Fruit fly (Drosophila melanogaster) whole organism, embryonic: ENCODE data around the gene CG13676.

ENCODE experiments used
- Adf1 ChIP-seq: fragments of 200-800 bp; sonication (Bioruptor generic); IDR thresholded peaks from 2 replicates; pipeline ENCODE4 v1.3.6; 2022; ENCODE audit warnings: missing biosample characterization, missing genetic modification characterization
- CG11085 ChIP-seq: fragments of 200-800 bp; sonication (Bioruptor generic); IDR thresholded peaks from 2 replicates; pipeline ENCODE4 v1.3.6; 2022; ENCODE audit warnings: missing biosample characterization, missing genetic modification characterization
- CG12659 ChIP-seq: fragments of 200-800 bp; sonication (Bioruptor generic); optimal IDR thresholded peaks from 3 replicates; lab custom pipeline; 2017; ENCODE audit warnings: mild to moderate bottlenecking, missing biosample characterization, missing genetic modification reagents, missing genetic modification characterization
- CG13287 ChIP-seq: fragments of 200-800 bp; sonication (Bioruptor generic); IDR thresholded peaks from 2 replicates; pipeline ENCODE4 v1.3.6; 2022; ENCODE audit warnings: missing biosample characterization, missing genetic modification characterization; ENCODE audit not compliant: partially characterized antibody
- CG1603 ChIP-seq: fragments of 200-800 bp; sonication (Bioruptor generic); optimal IDR thresholded peaks from 2 replicates; lab custom pipeline; 2019; ENCODE audit warnings: missing biosample characterization, mild to moderate bottlenecking, missing genetic modification characterization, moderate library complexity
- CG16779 ChIP-seq: fragments of 200-800 bp; sonication (Bioruptor generic); IDR thresholded peaks from 2 replicates; pipeline ENCODE4 v1.3.6; 2022; ENCODE audit warnings: missing biosample characterization, missing genetic modification characterization
- CG17359 ChIP-seq: fragments of 200-800 bp; sonication (Bioruptor generic); optimal IDR thresholded peaks from 3 replicates; lab custom pipeline; 2018; ENCODE audit warnings: missing biosample characterization, mild to moderate bottlenecking, missing genetic modification characterization, moderate library complexity
- CG31441 ChIP-seq: fragments of 200-800 bp; sonication (Bioruptor generic); IDR thresholded peaks from 2 replicates; pipeline ENCODE4 v1.3.6; 2022; ENCODE audit warnings: missing biosample characterization, missing genetic modification characterization
- CG34376 ChIP-seq: fragments of 200-800 bp; sonication (Bioruptor generic); optimal IDR thresholded peaks from 2 replicates; lab custom pipeline; 2018; ENCODE audit warnings: missing biosample characterization, mild to moderate bottlenecking, missing genetic modification characterization
- CG3838 ChIP-seq: fragments of 200-800 bp; sonication (Bioruptor generic); optimal IDR thresholded peaks from 3 replicates; lab custom pipeline; 2016; ENCODE audit warnings: missing biosample characterization, missing genetic modification characterization
- CG4360 ChIP-seq: fragments of 200-800 bp; sonication (Bioruptor generic); IDR thresholded peaks from 2 replicates; pipeline ENCODE4 v1.3.6; 2022; ENCODE audit warnings: missing biosample characterization, missing genetic modification characterization
- CG6791 ChIP-seq: fragments of 200-800 bp; sonication (Bioruptor generic); IDR thresholded peaks from 3 replicates; pipeline ENCODE4 v1.3.6; 2022; ENCODE audit warnings: missing biosample characterization, missing genetic modification characterization; ENCODE audit not compliant: partially characterized antibody
- CG7963 ChIP-seq: fragments of 200-800 bp; sonication (Bioruptor generic); IDR thresholded peaks from 3 replicates; pipeline ENCODE4 v1.3.6; 2022; ENCODE audit warnings: missing biosample characterization, missing genetic modification characterization; ENCODE audit not compliant: partially characterized antibody
- CG8944 ChIP-seq: fragments of 200-800 bp; sonication (Bioruptor generic); optimal IDR thresholded peaks from 3 replicates; lab custom pipeline; 2016; ENCODE audit warnings: missing biosample characterization, missing genetic modification characterization
- CG9727 ChIP-seq: fragments of 200-800 bp; sonication (Bioruptor generic); optimal IDR thresholded peaks from 3 replicates; lab custom pipeline; 2017; ENCODE audit warnings: missing biosample characterization, mild to moderate bottlenecking, missing genetic modification characterization
- Dbx ChIP-seq: fragments of 200-800 bp; sonication (Bioruptor generic); IDR thresholded peaks from 3 replicates; pipeline ENCODE4 v1.3.6; 2022; ENCODE audit warnings: missing biosample characterization, missing genetic modification characterization
- Dll ChIP-seq: fragments of 200-800 bp; sonication (Bioruptor generic); IDR thresholded peaks from 4 replicates; pipeline ENCODE4 v1.3.6; 2022; ENCODE audit warnings: missing biosample characterization, missing genetic modification characterization; ENCODE audit not compliant: partially characterized antibody
- Doc3 ChIP-seq: fragments of 200-800 bp; sonication (Bioruptor generic); IDR thresholded peaks from 3 replicates; pipeline ENCODE4 v1.3.6; 2022; ENCODE audit warnings: missing biosample characterization, missing genetic modification characterization; ENCODE audit not compliant: partially characterized antibody
- E2f1 ChIP-seq: fragments of 200-800 bp; sonication (Bioruptor generic); IDR thresholded peaks from 2 replicates; pipeline ENCODE4 v1.3.6; 2022; ENCODE audit warnings: missing biosample characterization, missing genetic modification characterization
- E2f2 ChIP-seq: fragments of 200-800 bp; sonication (Bioruptor generic); IDR thresholded peaks from 2 replicates; pipeline ENCODE4 v1.3.6; 2022; ENCODE audit warnings: missing biosample characterization, missing genetic modification characterization
- Ets97D ChIP-seq: fragments of 200-800 bp; sonication (Bioruptor generic); optimal IDR thresholded peaks from 3 replicates; lab custom pipeline; 2016; ENCODE audit warnings: missing biosample characterization, missing genetic modification characterization
- GATAe ChIP-seq: fragments of 200-800 bp; sonication (Bioruptor generic); conservative IDR thresholded peaks from 2 replicates; pipeline ENCODE4 v1.3.6; 2022; ENCODE audit warnings: missing biosample characterization, missing genetic modification characterization
- Jarid2 ChIP-seq: fragments of 200-800 bp; sonication (Bioruptor generic); optimal IDR thresholded peaks from 3 replicates; lab custom pipeline; 2017; ENCODE audit warnings: mild to moderate bottlenecking, missing biosample characterization, missing genetic modification reagents, missing genetic modification characterization
- MBD-R2 ChIP-seq: fragments of 200-800 bp; sonication (Bioruptor generic); IDR thresholded peaks from 2 replicates; pipeline ENCODE4 v1.3.6; 2022; ENCODE audit warnings: missing biosample characterization, missing genetic modification characterization
- Med ChIP-seq: fragments of 200-800 bp; sonication (Bioruptor generic); peaks from one replicate; lab custom pipeline; 2016; ENCODE audit warnings: missing biosample characterization, missing genetic modification characterization, mild to moderate bottlenecking, inconsistent platforms, moderate library complexity
- Pdp1 ChIP-seq, 2 experiments: fragments of 200-800 bp; sonication (Bioruptor generic); optimal IDR thresholded peaks; 3 replicates each; lab custom pipeline; 2016; ENCODE audit warnings: missing biosample characterization in 2 of 2, missing genetic modification characterization in 2 of 2, mild to moderate bottlenecking in 1 of 2, moderate library complexity in 1 of 2
- Scr ChIP-seq: fragments of 200-800 bp; sonication (Bioruptor generic); IDR thresholded peaks from 2 replicates; pipeline ENCODE4 v1.3.6; 2022; ENCODE audit warnings: missing biosample characterization, missing genetic modification characterization; ENCODE audit not compliant: partially characterized antibody
- Sry-δ ChIP-seq: fragments of 200-800 bp; sonication (Bioruptor generic); optimal IDR thresholded peaks from 2 replicates; lab custom pipeline; 2016; ENCODE audit warnings: missing biosample characterization, missing genetic modification characterization
- bigmax ChIP-seq: fragments of 200-800 bp; sonication (Bioruptor generic); optimal IDR thresholded peaks from 2 replicates; lab custom pipeline; 2018; ENCODE audit warnings: missing biosample characterization, mild to moderate bottlenecking, missing genetic modification characterization
- croc ChIP-seq: fragments of 200-800 bp; sonication (Bioruptor generic); conservative IDR thresholded peaks from 3 replicates; pipeline ENCODE4 v1.3.6; 2022; ENCODE audit warnings: missing biosample characterization, missing genetic modification characterization
- crp ChIP-seq, 2 experiments: fragments of 200-800 bp; sonication (Bioruptor generic); optimal IDR thresholded peaks; 2 replicates in 1 of 2; 3 replicates in 1 of 2; lab custom pipeline; 2017; ENCODE audit warnings: missing biosample characterization in 2 of 2, missing genetic modification characterization in 2 of 2, mild to moderate bottlenecking in 1 of 2, moderate library complexity in 1 of 2
- emc ChIP-seq: fragments of 200-800 bp; sonication (Bioruptor generic); optimal IDR thresholded peaks from 2 replicates; lab custom pipeline; 2016; ENCODE audit warnings: missing biosample characterization, missing genetic modification characterization
- gro ChIP-seq: fragments of 200-800 bp; sonication (Bioruptor generic); optimal IDR thresholded peaks from 2 replicates; lab custom pipeline; 2016; ENCODE audit warnings: missing biosample characterization, missing genetic modification characterization
- ham ChIP-seq: fragments of 200-800 bp; sonication (Bioruptor generic); IDR thresholded peaks from 2 replicates; pipeline ENCODE4 v1.3.6; 2022; ENCODE audit warnings: missing biosample characterization, missing genetic modification characterization
- hbn ChIP-seq: fragments of 200-800 bp; sonication (Bioruptor generic); IDR thresholded peaks from 2 replicates; pipeline ENCODE4 v1.3.6; 2022; ENCODE audit warnings: missing biosample characterization, missing genetic modification characterization; ENCODE audit not compliant: partially characterized antibody
- knrl ChIP-seq: fragments of 200-800 bp; sonication (Bioruptor generic); IDR thresholded peaks from 3 replicates; pipeline ENCODE4 v1.3.6; 2022; ENCODE audit warnings: missing biosample characterization, missing genetic modification characterization; ENCODE audit not compliant: partially characterized antibody
- nom ChIP-seq: fragments of 200-800 bp; sonication (Bioruptor generic); optimal IDR thresholded peaks from 2 replicates; lab custom pipeline; 2017; ENCODE audit warnings: missing biosample characterization, missing genetic modification characterization, mild to moderate bottlenecking, moderate library complexity, missing genetic modification reagents
- pzg ChIP-seq: fragments of 200-800 bp; sonication (Bioruptor generic); optimal IDR thresholded peaks from 3 replicates; lab custom pipeline; 2018; ENCODE audit warnings: missing biosample characterization, mild to moderate bottlenecking, missing genetic modification characterization, moderate library complexity
- sna ChIP-seq: fragments of 200-800 bp; sonication (Bioruptor generic); IDR thresholded peaks from 2 replicates; pipeline ENCODE4 v1.3.6; 2022; ENCODE audit warnings: missing biosample characterization, missing genetic modification characterization; ENCODE audit not compliant: partially characterized antibody
- sr ChIP-seq: fragments of 200-800 bp; sonication (Bioruptor generic); IDR thresholded peaks from 3 replicates; pipeline ENCODE4 v1.3.6; 2022; ENCODE audit warnings: missing biosample characterization, missing genetic modification characterization
- sug ChIP-seq: fragments of 200-800 bp; optimal IDR thresholded peaks from 2 replicates; lab custom pipeline; 2019; ENCODE audit warnings: missing biosample characterization, mild to moderate bottlenecking, missing genetic modification characterization, moderate library complexity
- unc-4 ChIP-seq: fragments of 200-800 bp; sonication (Bioruptor generic); IDR thresholded peaks from 2 replicates; pipeline ENCODE4 v1.3.6; 2022; ENCODE audit warnings: missing biosample characterization, missing genetic modification characterization; ENCODE audit not compliant: partially characterized antibody
- vvl ChIP-seq: fragments of 200-800 bp; sonication (Bioruptor generic); IDR thresholded peaks from 2 replicates; pipeline ENCODE4 v1.3.6; 2022; ENCODE audit warnings: missing biosample characterization, missing genetic modification characterization
- zfh2 ChIP-seq: fragments of 200-800 bp; sonication (Bioruptor generic); optimal IDR thresholded peaks from 2 replicates; lab custom pipeline; 2016; ENCODE audit warnings: missing biosample characterization, missing genetic modification characterization

The CG13676 gene

DNA sequence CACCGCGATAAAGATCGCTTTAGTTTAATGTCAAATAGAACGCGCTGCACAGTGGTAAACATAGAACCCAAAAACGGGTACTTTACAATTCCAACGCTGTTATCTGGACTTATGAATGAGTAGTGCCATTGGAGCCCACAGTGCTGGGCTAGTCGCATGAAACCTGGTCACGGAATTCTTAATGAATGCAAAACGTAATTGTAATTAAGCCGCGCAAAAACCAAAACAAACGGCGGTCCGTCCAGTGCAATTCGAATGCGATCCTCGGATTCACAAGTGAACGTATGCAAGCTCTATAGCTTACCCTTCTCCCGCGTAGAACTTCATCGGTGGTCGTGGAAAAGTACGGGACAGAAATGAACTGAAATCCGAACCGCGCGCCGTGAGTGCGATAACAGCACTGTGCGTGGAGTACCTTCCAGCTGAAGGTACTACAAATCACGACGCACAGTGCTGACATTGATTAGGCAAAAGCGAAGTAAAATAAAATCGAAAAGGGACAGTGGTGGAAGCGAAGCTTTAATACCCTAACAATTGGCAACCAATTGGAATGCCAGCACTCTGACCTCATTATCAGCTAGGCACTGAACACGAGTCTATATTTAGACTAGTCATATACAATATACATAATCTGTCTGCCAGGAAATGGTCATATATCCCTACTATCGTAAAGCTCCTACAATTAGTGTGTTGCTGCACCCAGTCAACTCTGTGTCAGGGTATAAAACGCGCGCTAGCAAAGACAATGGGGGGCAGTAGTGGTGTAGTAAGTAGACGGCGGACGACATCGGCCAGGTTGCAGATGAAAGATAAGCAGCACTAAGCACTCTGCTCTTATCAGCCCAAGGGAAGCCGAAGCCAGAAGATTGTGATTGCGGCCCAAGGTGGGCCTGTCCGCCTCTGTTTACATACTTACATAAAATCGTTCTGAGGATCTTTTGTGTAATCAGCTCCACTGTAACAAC is 33.9 kb upstream of the CG13676 start (continued):
- TF ChIP-seq CG9727 (GFP tag; lab: Kevin White, UChicago) = peak; percentile 27
- TF ChIP-seq CG6791 (GFP tag; lab: Robert Waterston, UW) = no peak
- TF ChIP-seq Jarid2 (GFP tag; lab: Kevin White, UChicago) = peak; percentile 30
- TF ChIP-seq CG11085 (GFP tag; lab: Robert Waterston, UW) = no peak
- no peak for TF ChIP-seq Adf1 (GFP tag; lab: Robert Waterston, UW)
- TF ChIP-seq CG13287 (GFP tag; lab: Robert Waterston, UW) = no peak
- TF ChIP-seq gro (GFP tag; lab: Kevin White, UChicago) = peak; percentile 70
- peak; percentile 52 for TF ChIP-seq E2f1 (GFP tag; lab: Robert Waterston, UW)
- peak; percentile 49 for TF ChIP-seq CG8944 (GFP tag; lab: Kevin White, UChicago)
- peak; percentile 40 for TF ChIP-seq nom (GFP tag; lab: Kevin White, UChicago)
- no peak for TF ChIP-seq Dbx (GFP tag; lab: Robert Waterston, UW)
- TF ChIP-seq sr = no peak
- TF ChIP-seq, all 482 proteins: peak for 247

DNA sequence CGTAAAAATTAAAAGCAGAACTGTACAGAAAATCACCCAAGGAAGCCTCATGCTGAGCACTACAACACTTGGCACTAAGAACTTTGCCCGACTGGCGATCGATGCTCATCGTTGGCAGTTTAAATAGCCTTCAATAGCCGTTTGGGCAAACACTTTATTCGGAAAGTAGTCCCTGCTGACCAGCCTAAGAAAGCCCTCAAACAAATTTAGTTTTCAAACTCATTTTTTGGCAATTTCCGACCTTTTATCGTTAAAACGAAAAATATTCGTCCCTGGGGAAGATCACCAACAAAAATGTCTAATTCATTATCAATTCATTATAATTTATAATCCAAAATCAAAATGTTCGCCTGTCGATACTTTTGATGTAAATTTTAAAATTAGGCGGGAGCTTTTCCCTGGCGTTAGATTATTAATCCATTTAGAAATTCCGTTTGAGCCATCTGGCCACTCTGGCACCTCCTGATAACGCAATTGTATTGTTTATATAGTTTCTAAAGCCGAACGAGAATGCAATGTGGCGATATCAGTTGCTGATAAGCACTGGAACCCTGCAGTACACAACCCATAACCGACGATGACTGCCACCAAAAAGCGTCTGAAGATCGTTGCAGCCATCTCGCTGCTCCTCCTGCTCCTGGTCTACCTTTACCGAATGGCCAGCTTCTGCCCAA is 29.0 kb upstream of the CG13676 start, which contains the start of the genes mthl7 and Uxs:
TSS of gene mthl7 (minus strand) at position 51 of the 674 bp plus-strand sequence.
TSS of gene Uxs (plus strand) at position 460 of the 674 bp plus-strand sequence.
- peak; percentile 50 for TF ChIP-seq Scr (GFP tag; lab: Robert Waterston, UW)
- TF ChIP-seq CG4360 (GFP tag; lab: Robert Waterston, UW) = no peak
- TF ChIP-seq emc (GFP tag; lab: Kevin White, UChicago) = no peak
- TF ChIP-seq crp (GFP tag; optimal IDR thresholded peaks at IDR 0.05; lab: Kevin White, UChicago) = peak in 1 of 2 experiments; percentile 56
- TF ChIP-seq vvl (GFP tag; lab: Robert Waterston, UW) = 0 out of 2 replicates have a peak, but pooled peaks have one; percentile 10
- TF ChIP-seq CG17359 (tag; lab: Kevin White, UChicago) = no peak
- peak; percentile 36 for TF ChIP-seq Med
- TF ChIP-seq CG16779 (GFP tag; lab: Robert Waterston, UW) = no peak
- TF ChIP-seq CG12659 (GFP tag; lab: Kevin White, UChicago) = peak; percentile 1
- TF ChIP-seq CG7963 (GFP tag; lab: Robert Waterston, UW) = 0 out of 3 replicates have a peak, but pooled peaks have one; percentile 29
- TF ChIP-seq sug (tag; lab: Kevin White, UChicago) = peak; percentile 4
- no peak for TF ChIP-seq croc (GFP tag; lab: Robert Waterston, UW)
- no peak for TF ChIP-seq CG31441
- no peak for TF ChIP-seq zfh2 (GFP tag; lab: Kevin White, UChicago)
- TF ChIP-seq GATAe (GFP tag; lab: Robert Waterston, UW) = peak; percentile 72
- peak; percentile 55 for TF ChIP-seq bigmax (GFP tag; lab: Kevin White, UChicago)
- TF ChIP-seq E2f2 = peak; percentile 95
- TF ChIP-seq sna (GFP tag; lab: Robert Waterston, UW) = peak; percentile 22; the same call in 1 of the 2 replicates
- peak; percentile 75 for TF ChIP-seq MBD-R2 (GFP tag; lab: Robert Waterston, UW)
- 0 out of 3 replicates have a peak, but pooled peaks have one; percentile 46 for TF ChIP-seq Doc3 (GFP tag; lab: Robert Waterston, UW)
- peak; percentile 70 for TF ChIP-seq pzg
- TF ChIP-seq unc-4 (GFP tag; lab: Robert Waterston, UW) = peak; percentile 58
- TF ChIP-seq Dll (GFP tag; lab: Robert Waterston, UW) = peak; percentile 56; the same call in 1 of the 4 replicates
- no peak for TF ChIP-seq ham (GFP tag; lab: Robert Waterston, UW)
- TF ChIP-seq knrl (GFP tag; lab: Robert Waterston, UW) = peak; percentile 35; the same call in 1 of the 3 replicates
- TF ChIP-seq hbn (GFP tag; lab: Robert Waterston, UW) = peak; percentile 29; the same call in 1 of the 2 replicates
- TF ChIP-seq Pdp1 (GFP tag; optimal IDR thresholded peaks at IDR 0.05; lab: Kevin White, UChicago) = peak in 1 of 2 experiments; percentile 34
- TF ChIP-seq Sry-δ (GFP tag; lab: Kevin White, UChicago) = peak; percentile 24
- no peak for TF ChIP-seq CG3838 (GFP tag; lab: Kevin White, UChicago)
- TF ChIP-seq CG1603 (tag; lab: Kevin White, UChicago) = peak; percentile 47
- peak; percentile 16 for TF ChIP-seq Ets97D (GFP tag; lab: Kevin White, UChicago)
- TF ChIP-seq CG34376 (GFP tag; lab: Kevin White, UChicago) = peak; percentile 1
